Worm (Caenorhabditis elegans) whole organism, late embryonic: ENCODE measurements around the gene K02H11.4.

Experiments used
- C08G9.2 ChIP-seq: sonication (generic microtip); optimal IDR thresholded peaks from 2 replicates; lab custom pipeline; 2016; ENCODE audit warnings: mild to moderate bottlenecking, missing genetic modification characterization, moderate library complexity, missing compliant biosample characterization
- C38D4.7 ChIP-seq: fragments of 200-800 bp; sonication (Bioruptor generic); optimal IDR thresholded peaks from 2 replicates; lab custom pipeline; 2018; ENCODE audit warnings: mild to moderate bottlenecking, missing genetic modification characterization, moderate library complexity, missing compliant biosample characterization
- K02D7.2 ChIP-seq: sonication (generic microtip); optimal IDR thresholded peaks from 2 replicates; lab custom pipeline; 2017; ENCODE audit warnings: mild to moderate bottlenecking, missing genetic modification characterization, missing compliant biosample characterization
- T23F11.4 ChIP-seq: fragments of 200-800 bp; sonication (Bioruptor generic); optimal IDR thresholded peaks from 2 replicates; lab custom pipeline; 2018; ENCODE audit warnings: mild to moderate bottlenecking, missing genetic modification characterization, missing compliant biosample characterization
- Y22D7AL.16 ChIP-seq: sonication (generic microtip); optimal IDR thresholded peaks from 2 replicates; lab custom pipeline; 2016; ENCODE audit warnings: missing genetic modification characterization, missing compliant biosample characterization
- ahr-1 ChIP-seq: sonication (generic microtip); optimal IDR thresholded peaks from 2 replicates; lab custom pipeline; 2016; ENCODE audit warnings: missing genetic modification characterization, missing compliant biosample characterization
- ama-1 ChIP-seq: fragments of 150-350 bp; optimal IDR thresholded peaks from 2 replicates; lab custom pipeline; 2014
- ceh-18 ChIP-seq: sonication (generic microtip); optimal IDR thresholded peaks from 2 replicates; lab custom pipeline; 2016; ENCODE audit warnings: missing genetic modification characterization, missing compliant biosample characterization
- ceh-19 ChIP-seq: fragments of 200-800 bp; sonication (Bioruptor generic); optimal IDR thresholded peaks from 2 replicates; lab custom pipeline; 2018; ENCODE audit warnings: mild to moderate bottlenecking, missing genetic modification characterization, missing compliant biosample characterization
- ceh-22 ChIP-seq: sonication (generic microtip); optimal IDR thresholded peaks from 2 replicates; lab custom pipeline; 2017; ENCODE audit warnings: missing biosample characterization, missing genetic modification characterization
- ceh-24 ChIP-seq: sonication (generic microtip); optimal IDR thresholded peaks from 2 replicates; lab custom pipeline; 2016; ENCODE audit warnings: mild to moderate bottlenecking, missing genetic modification characterization, missing compliant biosample characterization
- ceh-30 ChIP-seq: fragments of 150-350 bp; optimal IDR thresholded peaks from 2 replicates; lab custom pipeline; 2014; ENCODE audit warnings: missing biosample characterization, missing genetic modification characterization
- ceh-31 ChIP-seq: sonication (generic microtip); optimal IDR thresholded peaks from 2 replicates; lab custom pipeline; 2016; ENCODE audit warnings: missing genetic modification characterization, missing compliant biosample characterization
- ceh-45 ChIP-seq: fragments of 200-800 bp; sonication (Bioruptor generic); IDR thresholded peaks from 2 replicates; pipeline ENCODE4 v1.3.6; 2022; ENCODE audit warnings: missing genetic modification reagents, missing genetic modification characterization, missing compliant biosample characterization
- ceh-48 ChIP-seq: sonication (generic microtip); optimal IDR thresholded peaks from 2 replicates; lab custom pipeline; 2016; ENCODE audit warnings: missing genetic modification characterization, inconsistent platforms, missing compliant biosample characterization
- che-1 ChIP-seq: sonication (generic microtip); optimal IDR thresholded peaks from 2 replicates; lab custom pipeline; 2016; ENCODE audit warnings: mild to moderate bottlenecking, missing genetic modification characterization, missing compliant biosample characterization
- dmd-4 ChIP-seq: sonication (generic microtip); optimal IDR thresholded peaks from 2 replicates; lab custom pipeline; 2016; ENCODE audit warnings: borderline replicate concordance, missing genetic modification characterization, missing compliant biosample characterization
- ets-4 ChIP-seq: sonication (generic microtip); optimal IDR thresholded peaks from 2 replicates; lab custom pipeline; 2016; ENCODE audit warnings: missing genetic modification characterization, missing compliant biosample characterization
- fax-1 ChIP-seq: sonication (generic microtip); optimal IDR thresholded peaks from 2 replicates; lab custom pipeline; 2016; ENCODE audit warnings: missing genotype, missing genetic modification characterization, missing compliant biosample characterization
- fkh-10 ChIP-seq: fragments of 150-350 bp; optimal IDR thresholded peaks from 2 replicates; lab custom pipeline; 2014; ENCODE audit warnings: missing biosample characterization, missing genetic modification reagents, missing genetic modification characterization
- hlh-15 ChIP-seq: sonication (generic microtip); optimal IDR thresholded peaks from 2 replicates; lab custom pipeline; 2016; ENCODE audit warnings: missing genetic modification characterization, missing compliant biosample characterization
- mec-3 ChIP-seq: sonication (generic microtip); optimal IDR thresholded peaks from 2 replicates; lab custom pipeline; 2016; ENCODE audit warnings: borderline replicate concordance, missing genetic modification characterization, missing compliant biosample characterization
- nfya-1 ChIP-seq: sonication (generic microtip); optimal IDR thresholded peaks from 2 replicates; lab custom pipeline; 2017; ENCODE audit warnings: missing genetic modification characterization, mild to moderate bottlenecking, missing compliant biosample characterization, antibody characterized with exemption, moderate library complexity
- odd-2 ChIP-seq: sonication (generic microtip); optimal IDR thresholded peaks from 2 replicates; lab custom pipeline; 2017; ENCODE audit warnings: antibody characterized with exemption, mild to moderate bottlenecking, missing genetic modification characterization, missing compliant biosample characterization
- pag-3 ChIP-seq: sonication (generic microtip); optimal IDR thresholded peaks from 2 replicates; lab custom pipeline; 2016; ENCODE audit warnings: missing compliant biosample characterization, missing genetic modification characterization, borderline replicate concordance
- pax-1 ChIP-seq: fragments of 150-350 bp; optimal IDR thresholded peaks from 2 replicates; lab custom pipeline; 2014; ENCODE audit warnings: missing biosample characterization, missing genetic modification characterization
- pha-4 ChIP-seq: fragments of 150-350 bp; optimal IDR thresholded peaks from 2 replicates; lab custom pipeline; 2018; ENCODE audit warnings: missing biosample characterization, missing genetic modification reagents, missing genetic modification characterization
- pqm-1 ChIP-seq: sonication (generic microtip); optimal IDR thresholded peaks from 2 replicates; lab custom pipeline; 2016; ENCODE audit warnings: missing genetic modification characterization, missing compliant biosample characterization
- pros-1 ChIP-seq: fragments of 150-350 bp; optimal IDR thresholded peaks from 2 replicates; lab custom pipeline; 2014; ENCODE audit warnings: missing biosample characterization, missing genetic modification reagents, missing genetic modification characterization
- ref-2 ChIP-seq: sonication (generic microtip); optimal IDR thresholded peaks from 2 replicates; lab custom pipeline; 2016; ENCODE audit warnings: missing genetic modification characterization, missing compliant biosample characterization
- rnt-1 ChIP-seq: sonication (generic microtip); optimal IDR thresholded peaks from 2 replicates; lab custom pipeline; 2016; ENCODE audit warnings: missing genetic modification characterization, missing compliant biosample characterization
- syd-9 ChIP-seq: sonication (generic microtip); optimal IDR thresholded peaks from 2 replicates; lab custom pipeline; 2016; ENCODE audit warnings: mild to moderate bottlenecking, missing genetic modification characterization, moderate library complexity, missing compliant biosample characterization
- ttx-3 ChIP-seq: sonication (generic microtip); optimal IDR thresholded peaks from 2 replicates; lab custom pipeline; 2016; ENCODE audit warnings: missing genetic modification reagents, missing genetic modification characterization, missing compliant biosample characterization
- unc-42 ChIP-seq: sonication (generic microtip); optimal IDR thresholded peaks from 2 replicates; lab custom pipeline; 2016; ENCODE audit warnings: missing genotype, missing genetic modification characterization, missing compliant biosample characterization
- unc-55 ChIP-seq: sonication (generic microtip); optimal IDR thresholded peaks from 2 replicates; lab custom pipeline; 2017; ENCODE audit warnings: missing biosample characterization, missing genetic modification reagents, missing genetic modification characterization
- ztf-16 ChIP-seq: sonication (generic microtip); optimal IDR thresholded peaks from 2 replicates; lab custom pipeline; 2017; ENCODE audit warnings: missing genetic modification characterization, missing compliant biosample characterization

The K02H11.4 gene

ce11 chrV:1532455-1532854 is 1.4 kb upstream of the K02H11.4 start:
- TF ChIP-seq ets-4 (tag; lab: Kevin White, UChicago) (no peak), pros-1 (tag; lab: Kevin White, UChicago) (no peak), ref-2 (tag; lab: Kevin White, UChicago) (no peak), ceh-30 (tag; lab: Kevin White, UChicago) (no peak), che-1 (tag; lab: Kevin White, UChicago) (no peak), nfya-1 (tag; lab: Kevin White, UChicago) (no peak), fax-1 (tag; lab: Kevin White, UChicago) (no peak), rnt-1 (tag; lab: Kevin White, UChicago) (no peak), syd-9 (tag; lab: Kevin White, UChicago) (no peak), ahr-1 (tag; lab: Kevin White, UChicago) (no peak), C08G9.2 (tag; lab: Kevin White, UChicago) (no peak), unc-55 (GFP tag; lab: Kevin White, UChicago) (no peak), ceh-48 (tag; lab: Kevin White, UChicago) (no peak)
- TF ChIP-seq, all 69 proteins: peak for 0

ce11 chrV:1527985-1528384 is 3.1 kb downstream of the K02H11.4 start, which contains the start of gene str-236:
TSS of gene str-236 (minus strand) at chrV:1528085.
- TF ChIP-seq pax-1 (tag; lab: Kevin White, UChicago), result no peak

ce11 chrV:1522485-1522884 is 8.6 kb downstream of the K02H11.4 start, which contains the start of gene str-243:
TSS of gene str-243 (plus strand) at chrV:1522785.
- no peak for TF ChIP-seq ceh-18 (tag; lab: Kevin White, UChicago)
- no peak for TF ChIP-seq pag-3 (tag; lab: Kevin White, UChicago)
- TF ChIP-seq ahr-1 (tag; lab: Kevin White, UChicago), result no peak
- TF ChIP-seq mec-3 (tag; lab: Kevin White, UChicago), result no peak
- no peak for TF ChIP-seq K02D7.2 (tag; lab: Kevin White, UChicago)
- no peak for TF ChIP-seq pqm-1 (tag; lab: Kevin White, UChicago)
- TF ChIP-seq ceh-24 (tag; lab: Kevin White, UChicago), result no peak
- TF ChIP-seq ref-2 (tag; lab: Kevin White, UChicago), result no peak
- TF ChIP-seq ceh-45 (GFP tag; lab: Robert Waterston, UW), result no peak
- no peak for TF ChIP-seq pha-4 (tag; lab: Kevin White, UChicago)
- TF ChIP-seq hlh-15 (tag; lab: Kevin White, UChicago), result no peak
- TF ChIP-seq T23F11.4 (GFP tag; lab: Kevin White, UChicago), result no peak
- no peak for TF ChIP-seq ceh-19 (GFP tag; lab: Kevin White, UChicago)
- TF ChIP-seq ttx-3 (tag; lab: Kevin White, UChicago), result no peak
- TF ChIP-seq unc-55 (GFP tag; lab: Kevin White, UChicago), result no peak
- TF ChIP-seq C08G9.2 (tag; lab: Kevin White, UChicago), result no peak
- TF ChIP-seq C38D4.7 (GFP tag; lab: Kevin White, UChicago), result no peak

ce11 chrV:1521845-1522244 is 9.2 kb downstream of the K02H11.4 start, which contains the start of gene str-240:
TSS of gene str-240 (minus strand) at chrV:1521945.
- TF ChIP-seq odd-2 (tag; lab: Kevin White, UChicago), result no peak
- TF ChIP-seq ceh-31 (tag; lab: Kevin White, UChicago), result no peak
- no peak for TF ChIP-seq K02D7.2 (tag; lab: Kevin White, UChicago)

ce11 chrV:1511537-1511936 is 19.5 kb downstream of the K02H11.4 start, which contains the start of gene nhr-260:
TSS of gene nhr-260 (minus strand) at chrV:1511637.
- no peak for TF ChIP-seq K02D7.2 (tag; lab: Kevin White, UChicago)
- no peak for TF ChIP-seq ceh-45 (GFP tag; lab: Robert Waterston, UW)
- TF ChIP-seq, all 69 proteins: peak for 0

- TF ChIP-seq Y22D7AL.16 (no peak), ttx-3 (tag; lab: Kevin White, UChicago) (no peak), ceh-22 (tag; lab: Kevin White, UChicago) (no peak), pqm-1 (tag; lab: Kevin White, UChicago) (no peak), C08G9.2 (tag; lab: Kevin White, UChicago) (no peak), ama-1 (lab: Kevin White, UChicago) (no peak), fax-1 (tag; lab: Kevin White, UChicago) (no peak), ztf-16 (no peak), K02D7.2 (tag; lab: Kevin White, UChicago) (no peak), fkh-10 (GFP tag; lab: Kevin White, UChicago) (no peak), unc-42 (no peak), ahr-1 (tag; lab: Kevin White, UChicago) (no peak), dmd-4 (tag; lab: Kevin White, UChicago) (no peak), ets-4 (tag; lab: Kevin White, UChicago) (no peak)
These were observed 25.1 kb downstream of the K02H11.4 start, which contains the start of gene sru-28 for ce11 chrV:1505995-1506394. TSS of gene sru-28 (plus strand) at chrV:1506295.
